Fruit fly (Drosophila melanogaster) whole organism, embryonic: ENCODE measurements around the gene PNKP.

Experiments
- ATbp ChIP-seq: fragments of 200-800 bp; sonication (Bioruptor generic); optimal IDR thresholded peaks from 2 replicates; lab custom pipeline; 2017; ENCODE audit warnings: missing biosample characterization, mild to moderate bottlenecking, missing genetic modification characterization, missing genetic modification reagents
- CG10565 ChIP-seq: fragments of 200-800 bp; sonication (Bioruptor generic); optimal IDR thresholded peaks from 3 replicates; lab custom pipeline; 2016; ENCODE audit warnings: missing biosample characterization, mild to moderate bottlenecking, missing genetic modification characterization
- CG34376 ChIP-seq: fragments of 200-800 bp; sonication (Bioruptor generic); optimal IDR thresholded peaks from 2 replicates; lab custom pipeline; 2018; ENCODE audit warnings: missing biosample characterization, mild to moderate bottlenecking, missing genetic modification characterization
- GATAe ChIP-seq: fragments of 200-800 bp; sonication (Bioruptor generic); conservative IDR thresholded peaks from 2 replicates; pipeline ENCODE4 v1.3.6; 2022; ENCODE audit warnings: missing biosample characterization, missing genetic modification characterization
- aop ChIP-seq: fragments of 200-800 bp; sonication (Bioruptor generic); IDR thresholded peaks from 2 replicates; pipeline ENCODE4 v1.3.6; 2022; ENCODE audit warnings: missing biosample characterization, missing genetic modification characterization
- exex ChIP-seq: fragments of 200-800 bp; sonication (Bioruptor generic); optimal IDR thresholded peaks from 4 replicates; lab custom pipeline; 2018; ENCODE audit warnings: missing biosample characterization, mild to moderate bottlenecking, missing genetic modification characterization, moderate library complexity

Gene PNKP

DNA sequence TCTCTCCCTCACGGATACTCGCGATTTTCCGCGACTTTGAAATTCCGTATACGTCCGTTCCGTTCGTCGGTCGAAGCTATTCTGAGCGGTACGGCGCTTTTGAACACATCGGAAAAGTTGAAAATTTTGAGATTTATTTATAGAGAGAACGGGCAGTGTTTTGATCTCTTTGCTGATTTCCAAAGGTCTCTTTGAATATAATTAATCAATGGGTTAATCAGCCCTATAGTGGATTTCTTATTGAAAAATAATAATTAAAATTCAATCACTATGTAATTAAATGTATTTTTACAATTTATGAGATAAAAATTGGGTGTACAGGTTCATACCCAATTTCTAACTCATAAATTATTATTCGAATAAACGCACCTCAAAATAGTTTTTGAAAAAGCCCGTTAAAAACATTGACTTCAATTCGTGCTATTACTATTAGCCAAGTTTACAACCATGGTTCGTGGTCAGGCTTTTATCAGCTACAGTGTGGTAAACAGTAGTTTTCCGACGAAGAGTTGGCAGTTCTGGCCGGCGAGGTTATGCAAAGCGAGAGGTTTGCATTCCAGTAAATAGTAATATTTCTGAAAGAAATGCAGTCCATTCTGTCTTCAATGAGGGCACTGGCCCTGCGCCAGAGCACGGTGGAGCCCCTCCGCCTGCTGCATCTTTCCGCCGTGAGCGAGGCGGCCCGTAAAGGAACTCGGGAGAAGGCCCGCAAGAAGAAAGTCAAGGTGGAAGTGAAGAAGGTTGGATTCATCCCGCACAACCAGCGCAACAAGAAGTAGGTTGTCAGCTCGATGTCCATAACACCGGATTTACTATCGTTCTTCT lies 42.2 kb downstream of the PNKP start, which contains the start of the genes CG9626 and mRpL1 (continued):
- TF ChIP-seq aop (GFP tag; lab: Robert Waterston, UW) (no peak), CG10565 (GFP tag; lab: Kevin White, UChicago) (no peak)

- TF ChIP-seq exex (tag; lab: Kevin White, UChicago) = peak; percentile 81
- TF ChIP-seq ATbp (GFP tag; lab: Kevin White, UChicago) = no peak
- 0 out of 2 replicates have a peak, but pooled peaks have one; percentile 11 for TF ChIP-seq GATAe (GFP tag; lab: Robert Waterston, UW)
- peak; percentile 61 for TF ChIP-seq CG34376
Observed at dm6 chr3R:8292034-8292433, 51.3 kb downstream of the PNKP start, which contains the start of gene CG31463. TSS of gene CG31463 (plus strand) at chr3R:8292335.
